Worm (Caenorhabditis elegans): ENCODE results near the gene rpl-6.

Gene rpl-6

DNA sequence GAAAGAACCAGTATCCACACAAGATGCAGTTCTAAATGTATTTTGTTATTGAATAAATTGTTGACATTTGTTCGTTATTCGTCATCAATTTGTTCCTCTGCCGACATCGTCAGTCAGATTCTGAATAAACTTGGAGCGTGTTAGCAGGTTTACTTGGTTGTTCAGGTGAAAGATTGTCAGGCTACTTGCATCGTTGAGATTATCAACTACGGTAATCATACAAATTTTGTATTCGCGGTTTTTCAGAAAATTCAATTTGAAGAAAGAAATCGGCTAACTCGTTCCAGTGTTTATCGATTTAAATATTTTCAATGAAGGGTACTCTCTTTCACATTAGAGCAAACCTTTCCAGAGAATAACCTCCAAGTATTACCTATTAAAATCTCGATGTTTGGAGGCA is 1.5 kb downstream of the rpl-6 start, which contains the start of gene R151.2 (continued):
- no peak for TF ChIP-seq ztf-26 (tag; optimal IDR thresholded peaks at IDR 0.05)
- TF ChIP-seq Y53G8AR.9 (GFP tag; conservative IDR thresholded peaks at IDR 0.05): 0 out of 2 replicates have a peak, but pooled peaks have one; percentile 26
- 0 out of 2 replicates have a peak, but pooled peaks have one; percentile 47 for TF ChIP-seq nfyb-1 (GFP tag; IDR thresholded peaks at IDR 0.05)
- 0 out of 2 replicates have a peak, but pooled peaks have one; percentile 5 for TF ChIP-seq hsf-1 (GFP tag; IDR thresholded peaks at IDR 0.05)
- TF ChIP-seq ceh-58 (GFP tag; IDR thresholded peaks at IDR 0.05): no peak
- TF ChIP-seq B0261.1 (tag; optimal IDR thresholded peaks at IDR 0.05): no peak
- TF ChIP-seq efl-1 (GFP tag; optimal IDR thresholded peaks at IDR 0.05): no peak
- no peak for TF ChIP-seq B0035.1 (tag; optimal IDR thresholded peaks at IDR 0.05)
- TF ChIP-seq ztf-18 (tag; optimal IDR thresholded peaks at IDR 0.05): no peak
- TF ChIP-seq C17E4.6 (GFP tag; IDR thresholded peaks at IDR 0.05): no peak
- TF ChIP-seq attf-6 (GFP tag; IDR thresholded peaks at IDR 0.05): peak; percentile 60
- no peak for TF ChIP-seq tbp1 (GFP tag; optimal IDR thresholded peaks at IDR 0.05)
- no peak for TF ChIP-seq Y95B8A.8 (GFP tag; IDR thresholded peaks at IDR 0.05)
- TF ChIP-seq nhr-179 (tag; optimal IDR thresholded peaks at IDR 0.05): no peak
- TF ChIP-seq dpl-1 (GFP tag; optimal IDR thresholded peaks at IDR 0.05): no peak
- no peak for TF ChIP-seq ceh-40 (GFP tag; IDR thresholded peaks at IDR 0.05)
- TF ChIP-seq somi-1 (GFP tag; optimal IDR thresholded peaks at IDR 0.05): no peak
- peak; percentile 57 for TF ChIP-seq F49E8.2 (tag; optimal IDR thresholded peaks at IDR 0.05; ENCODE audit: insufficient read depth)
- TF ChIP-seq him-1 (tag; optimal IDR thresholded peaks at IDR 0.05): no peak
- TF ChIP-seq ztf-25 (GFP tag; IDR thresholded peaks at IDR 0.05): no peak
- TF ChIP-seq madf-8 (GFP tag; conservative IDR thresholded peaks at IDR 0.05): no peak
- no peak for TF ChIP-seq nhr-120 (GFP tag; IDR thresholded peaks at IDR 0.05)
- TF ChIP-seq ztf-28 (GFP tag; IDR thresholded peaks at IDR 0.05): no peak
- TF ChIP-seq K12H6.12 (tag; optimal IDR thresholded peaks at IDR 0.05): no peak
- TF ChIP-seq die-1 (tag; optimal IDR thresholded peaks at IDR 0.05): no peak
- no peak for TF ChIP-seq bed-1 (GFP tag; IDR thresholded peaks at IDR 0.05)
- no peak for TF ChIP-seq F37B4.10 (GFP tag; IDR thresholded peaks at IDR 0.05)
- TF ChIP-seq cebp-2 (GFP tag; IDR thresholded peaks at IDR 0.05): no peak
- TF ChIP-seq hmg-1.2 (GFP tag; IDR thresholded peaks at IDR 0.05): peak; percentile 24; the same call in 1 of the 2 replicates
- peak; percentile 62; the same call in 1 of the 2 replicates for TF ChIP-seq madf-3 (GFP tag; IDR thresholded peaks at IDR 0.05)
- TF ChIP-seq ceh-100 (GFP tag; IDR thresholded peaks at IDR 0.05): peak; percentile 24; the same call in 1 of the 2 replicates
- TF ChIP-seq ceh-79 (tag; optimal IDR thresholded peaks at IDR 0.05): no peak
- TF ChIP-seq Y79H2A.3 (GFP tag; conservative IDR thresholded peaks at IDR 0.05): no peak
- TF ChIP-seq ama-1 (optimal IDR thresholded peaks at IDR 0.05): no peak
- TF ChIP-seq ama-1 (GFP tag; optimal IDR thresholded peaks at IDR 0.05): peak in 1 of 2 experiments; percentile 61
- peak; percentile 38 for TF ChIP-seq F33H1.4 (GFP tag; IDR thresholded peaks at IDR 0.05)
- no peak for TF ChIP-seq lin-35 (GFP tag; optimal IDR thresholded peaks at IDR 0.05)
- no peak for TF ChIP-seq zim-3 (tag; optimal IDR thresholded peaks at IDR 0.05)
- peak; percentile 6 for TF ChIP-seq F57A8.1 (GFP tag; optimal IDR thresholded peaks at IDR 0.05)
- TF ChIP-seq Y56A3A.18 (GFP tag; IDR thresholded peaks at IDR 0.05): no peak
- TF ChIP-seq snpc-1.1 (tag; optimal IDR thresholded peaks at IDR 0.05; ENCODE audit: insufficient read depth): no peak
- no peak for TF ChIP-seq repo-1 (tag; optimal IDR thresholded peaks at IDR 0.05)
- TF ChIP-seq F39B2.1 (GFP tag; IDR thresholded peaks at IDR 0.05): no peak
- TF ChIP-seq B0336.3 (GFP tag; IDR thresholded peaks at IDR 0.05): peak; percentile 54
- TF ChIP-seq mcd-1 (GFP tag; IDR thresholded peaks at IDR 0.05): no peak
- TF ChIP-seq aptf-3 (GFP tag; IDR thresholded peaks at IDR 0.05): no peak
- no peak for TF ChIP-seq hlh-12 (tag; optimal IDR thresholded peaks at IDR 0.05)
- TF ChIP-seq lsy-27 (tag; optimal IDR thresholded peaks at IDR 0.05; ENCODE audit: borderline replicate concordance, insufficient read depth): no peak
- no peak for TF ChIP-seq C06A6.2 (GFP tag; conservative IDR thresholded peaks at IDR 0.05)
- TF ChIP-seq lin-26 (GFP tag; IDR thresholded peaks at IDR 0.05): 0 out of 2 replicates have a peak, but pooled peaks have one; percentile 39

Data from whole organism, young adult.